Fruit fly (Drosophila melanogaster) whole organism, embryonic: ENCODE measurements around the gene kay.

Source experiments
- C15 ChIP-seq: fragments of 200-800 bp; sonication (Bioruptor generic); IDR thresholded peaks from 3 replicates; pipeline ENCODE4 v1.3.6; 2022; ENCODE audit warnings: missing biosample characterization, missing genetic modification characterization
- CG10209 ChIP-seq: fragments of 200-800 bp; sonication (Bioruptor generic); optimal IDR thresholded peaks from 3 replicates; lab custom pipeline; 2017; ENCODE audit warnings: missing biosample characterization, mild to moderate bottlenecking, missing genetic modification characterization, missing genetic modification reagents
- CG10462 ChIP-seq: fragments of 200-800 bp; sonication (Bioruptor generic); optimal IDR thresholded peaks from 2 replicates; lab custom pipeline; 2016; ENCODE audit warnings: missing biosample characterization, missing genetic modification characterization
- CG11695 ChIP-seq: fragments of 200-800 bp; sonication (Bioruptor generic); IDR thresholded peaks from 3 replicates; pipeline ENCODE4 v1.3.6; 2022; ENCODE audit warnings: missing biosample characterization, missing genetic modification characterization
- CG12104 ChIP-seq: fragments of 200-800 bp; sonication (Bioruptor generic); optimal IDR thresholded peaks from 3 replicates; lab custom pipeline; 2016; ENCODE audit warnings: missing biosample characterization, missing genetic modification characterization
- CG12391 ChIP-seq: fragments of 200-800 bp; sonication (Bioruptor generic); optimal IDR thresholded peaks from 3 replicates; lab custom pipeline; 2018; ENCODE audit warnings: missing biosample characterization, mild to moderate bottlenecking, missing genetic modification characterization, moderate library complexity
- CG15011 ChIP-seq: fragments of 200-800 bp; sonication (Bioruptor generic); optimal IDR thresholded peaks from 3 replicates; lab custom pipeline; 2018; ENCODE audit warnings: missing biosample characterization, mild to moderate bottlenecking, missing genetic modification characterization
- CG15269 ChIP-seq: fragments of 200-800 bp; sonication (Bioruptor generic); optimal IDR thresholded peaks from 2 replicates; lab custom pipeline; 2018; ENCODE audit warnings: missing biosample characterization, mild to moderate bottlenecking, missing genetic modification characterization, moderate library complexity
- CG1529 ChIP-seq: fragments of 200-800 bp; sonication (Bioruptor generic); optimal IDR thresholded peaks from 3 replicates; lab custom pipeline; 2018; ENCODE audit warnings: missing biosample characterization, missing genetic modification characterization
- CG15514 ChIP-seq: fragments of 200-800 bp; sonication (Bioruptor generic); optimal IDR thresholded peaks from 3 replicates; lab custom pipeline; 2017; ENCODE audit warnings: missing biosample characterization, missing genetic modification characterization, mild to moderate bottlenecking, moderate library complexity, missing genetic modification reagents
- CG1602 ChIP-seq: fragments of 200-800 bp; sonication (Bioruptor generic); optimal IDR thresholded peaks from 3 replicates; lab custom pipeline; 2016; ENCODE audit warnings: missing biosample characterization, missing genetic modification characterization
- CG16813 ChIP-seq: fragments of 200-800 bp; sonication (Bioruptor generic); IDR thresholded peaks from 3 replicates; pipeline ENCODE4 v1.3.6; 2022; ENCODE audit warnings: missing biosample characterization, missing genetic modification characterization; ENCODE audit not compliant: partially characterized antibody
- CG17328 ChIP-seq: fragments of 200-800 bp; sonication (Bioruptor generic); IDR thresholded peaks from 2 replicates; pipeline ENCODE4 v1.3.6; 2022; ENCODE audit warnings: missing biosample characterization, missing genetic modification characterization
- CG3281 ChIP-seq: fragments of 200-800 bp; sonication (Bioruptor generic); optimal IDR thresholded peaks from 3 replicates; lab custom pipeline; 2017; ENCODE audit warnings: missing biosample characterization, mild to moderate bottlenecking, missing genetic modification characterization
- CG3407 ChIP-seq: fragments of 200-800 bp; sonication (Bioruptor generic); optimal IDR thresholded peaks from 2 replicates; lab custom pipeline; 2018; ENCODE audit warnings: missing biosample characterization, mild to moderate bottlenecking, missing genetic modification characterization
- CG7357 ChIP-seq: fragments of 200-800 bp; sonication (Bioruptor generic); IDR thresholded peaks from 3 replicates; pipeline ENCODE4 v1.3.6; 2022; ENCODE audit warnings: missing biosample characterization, missing genetic modification characterization
- CG7745 ChIP-seq: fragments of 200-800 bp; sonication (Bioruptor generic); optimal IDR thresholded peaks from 2 replicates; lab custom pipeline; 2018; ENCODE audit warnings: missing biosample characterization, mild to moderate bottlenecking, missing genetic modification characterization, moderate library complexity
- CG7839 ChIP-seq: fragments of 200-800 bp; sonication (Bioruptor generic); optimal IDR thresholded peaks from 3 replicates; lab custom pipeline; 2018; ENCODE audit warnings: missing biosample characterization, mild to moderate bottlenecking, missing genetic modification characterization, moderate library complexity
- CG8359 ChIP-seq: fragments of 200-800 bp; sonication (Bioruptor generic); optimal IDR thresholded peaks from 2 replicates; lab custom pipeline; 2017; ENCODE audit warnings: missing biosample characterization, mild to moderate bottlenecking, missing genetic modification characterization, borderline replicate concordance
- CG9797 ChIP-seq: fragments of 200-800 bp; sonication (Bioruptor generic); optimal IDR thresholded peaks from 3 replicates; lab custom pipeline; 2018; ENCODE audit warnings: missing biosample characterization, mild to moderate bottlenecking, missing genetic modification characterization
- Chrac-16 ChIP-seq: fragments of 200-800 bp; sonication (Bioruptor generic); optimal IDR thresholded peaks from 3 replicates; lab custom pipeline; 2016; ENCODE audit warnings: missing biosample characterization, missing genetic modification characterization
- ERR ChIP-seq: fragments of 200-800 bp; sonication (Bioruptor generic); optimal IDR thresholded peaks from 2 replicates; lab custom pipeline; 2016; ENCODE audit warnings: missing biosample characterization, missing genetic modification characterization
- Fer3 ChIP-seq: fragments of 200-800 bp; sonication (Bioruptor generic); optimal IDR thresholded peaks from 2 replicates; lab custom pipeline; 2018; ENCODE audit warnings: missing biosample characterization, mild to moderate bottlenecking, missing genetic modification characterization, moderate library complexity
- Hmr ChIP-seq: fragments of 200-800 bp; sonication (Bioruptor generic); optimal IDR thresholded peaks from 3 replicates; lab custom pipeline; 2017; ENCODE audit warnings: mild to moderate bottlenecking, missing biosample characterization, missing genetic modification reagents, missing genetic modification characterization
- Hr51 ChIP-seq, 2 experiments: fragments of 200-800 bp; sonication (Bioruptor generic); optimal IDR thresholded peaks; 2 replicates in 1 of 2; 3 replicates in 1 of 2; lab custom pipeline; 2016 to 2018; ENCODE audit warnings: missing biosample characterization in 2 of 2, missing genetic modification characterization in 2 of 2, mild to moderate bottlenecking in 1 of 2, moderate library complexity in 1 of 2
- Nf-YB ChIP-seq: fragments of 200-800 bp; sonication (Bioruptor generic); optimal IDR thresholded peaks from 3 replicates; lab custom pipeline; 2019; ENCODE audit warnings: missing biosample characterization, mild to moderate bottlenecking, missing genetic modification characterization, moderate library complexity
- NfI ChIP-seq: fragments of 200-800 bp; sonication (Bioruptor generic); optimal IDR thresholded peaks from 3 replicates; lab custom pipeline; 2018; ENCODE audit warnings: missing biosample characterization, mild to moderate bottlenecking, missing genetic modification characterization, moderate library complexity
- Oaz ChIP-seq: fragments of 200-800 bp; sonication (Bioruptor generic); IDR thresholded peaks from 2 replicates; pipeline ENCODE4 v1.3.6; 2022; ENCODE audit warnings: missing biosample characterization, missing genetic modification characterization
- Pdp1 ChIP-seq, 2 experiments: fragments of 200-800 bp; sonication (Bioruptor generic); optimal IDR thresholded peaks; 3 replicates each; lab custom pipeline; 2016; ENCODE audit warnings: missing biosample characterization in 2 of 2, missing genetic modification characterization in 2 of 2, mild to moderate bottlenecking in 1 of 2, moderate library complexity in 1 of 2
- Ssrp ChIP-seq: fragments of 200-800 bp; sonication (Bioruptor generic); optimal IDR thresholded peaks from 2 replicates; lab custom pipeline; 2018; ENCODE audit warnings: missing biosample characterization, mild to moderate bottlenecking, missing genetic modification characterization, moderate library complexity
- Stat92E ChIP-seq, 3 experiments: fragments of >200 bp in 2 of 3; fragments of 200-800 bp in 1 of 3; sonication (Bioruptor generic) in 1 of 3; optimal IDR thresholded peaks; 2 replicates each; lab custom pipeline; 2017 to 2019; ENCODE audit warnings: missing biosample characterization in 3 of 3, missing genetic modification characterization in 3 of 3, mild to moderate bottlenecking in 1 of 3, moderate library complexity in 1 of 3
- Xbp1 ChIP-seq: fragments of 200-800 bp; sonication (Bioruptor generic); optimal IDR thresholded peaks from 3 replicates; lab custom pipeline; 2016; ENCODE audit warnings: missing biosample characterization, mild to moderate bottlenecking, missing genetic modification characterization
- bcd ChIP-seq: fragments of 200-800 bp; sonication (Bioruptor generic); optimal IDR thresholded peaks from 2 replicates; lab custom pipeline; 2017; ENCODE audit warnings: missing biosample characterization, mild to moderate bottlenecking, missing genetic modification characterization
- bsh ChIP-seq, 2 experiments: fragments of 200-800 bp; sonication (Bioruptor generic); optimal IDR thresholded peaks; 2 replicates each; lab custom pipeline; 2017 to 2018; ENCODE audit warnings: mild to moderate bottlenecking in 2 of 2, missing biosample characterization in 2 of 2, missing genetic modification characterization in 2 of 2, moderate library complexity in 1 of 2
- chif ChIP-seq, 2 experiments: fragments of 200-800 bp; sonication (Bioruptor generic); optimal IDR thresholded peaks; 3 replicates each; lab custom pipeline; 2016; ENCODE audit warnings: missing biosample characterization in 2 of 2, missing genetic modification characterization in 2 of 2
- chm ChIP-seq: fragments of 200-800 bp; sonication (Bioruptor generic); IDR thresholded peaks from 2 replicates; pipeline ENCODE4 v1.3.6; 2022; ENCODE audit warnings: missing biosample characterization, missing genetic modification characterization
- crp ChIP-seq, 2 experiments: fragments of 200-800 bp; sonication (Bioruptor generic); optimal IDR thresholded peaks; 2 replicates in 1 of 2; 3 replicates in 1 of 2; lab custom pipeline; 2017; ENCODE audit warnings: missing biosample characterization in 2 of 2, missing genetic modification characterization in 2 of 2, mild to moderate bottlenecking in 1 of 2, moderate library complexity in 1 of 2
- fd3F ChIP-seq: fragments of 200-800 bp; sonication (Bioruptor generic); optimal IDR thresholded peaks from 2 replicates; lab custom pipeline; 2018; ENCODE audit warnings: missing biosample characterization, mild to moderate bottlenecking, missing genetic modification characterization, moderate library complexity
- fd96Cb ChIP-seq: fragments of 200-800 bp; sonication (Bioruptor generic); optimal IDR thresholded peaks from 2 replicates; lab custom pipeline; 2018; ENCODE audit warnings: missing biosample characterization, mild to moderate bottlenecking, missing genetic modification characterization, moderate library complexity
- hkb ChIP-seq, 2 experiments: fragments of 200-800 bp in 1 of 2; fragments of >200 bp in 1 of 2; sonication (Bioruptor generic) in 1 of 2; IDR thresholded peaks in 1 of 2; optimal IDR thresholded peaks in 1 of 2; 2 replicates each; pipeline versions ENCODE4 v1.3.6 to Lab custom; 2017 to 2022; ENCODE audit warnings: missing biosample characterization in 1 of 2, missing genetic modification characterization in 1 of 2
- luna ChIP-seq: fragments of 200-800 bp; sonication (Bioruptor generic); optimal IDR thresholded peaks from 2 replicates; lab custom pipeline; 2016; ENCODE audit warnings: missing biosample characterization, missing genetic modification characterization
- nerfin-2 ChIP-seq: fragments of 200-800 bp; sonication (Bioruptor generic); IDR thresholded peaks from 2 replicates; pipeline ENCODE4 v1.3.6; 2022; ENCODE audit warnings: missing biosample characterization, missing genetic modification characterization; ENCODE audit not compliant: partially characterized antibody
- nmo ChIP-seq: fragments of 200-800 bp; sonication (Bioruptor generic); optimal IDR thresholded peaks from 2 replicates; lab custom pipeline; 2018; ENCODE audit warnings: missing biosample characterization, mild to moderate bottlenecking, missing genetic modification characterization, moderate library complexity
- onecut ChIP-seq: fragments of 200-800 bp; sonication (Bioruptor generic); IDR thresholded peaks from 2 replicates; pipeline ENCODE4 v1.3.6; 2022; ENCODE audit warnings: missing biosample characterization, missing genetic modification characterization
- psq ChIP-seq: fragments of 200-800 bp; sonication (Bioruptor generic); optimal IDR thresholded peaks from 2 replicates; lab custom pipeline; 2017; ENCODE audit warnings: missing biosample characterization, missing genetic modification characterization
- tin ChIP-seq: fragments of 200-800 bp; sonication (Bioruptor generic); optimal IDR thresholded peaks from 3 replicates; lab custom pipeline; 2016; ENCODE audit warnings: missing biosample characterization, missing genetic modification characterization
- tna ChIP-seq: fragments of 200-800 bp; sonication (Bioruptor generic); IDR thresholded peaks from 2 replicates; pipeline ENCODE4 v1.3.6; 2022; ENCODE audit warnings: missing biosample characterization, missing genetic modification characterization; ENCODE audit not compliant: partially characterized antibody
- wek ChIP-seq: fragments of 200-800 bp; sonication (Bioruptor generic); optimal IDR thresholded peaks from 3 replicates; lab custom pipeline; 2018; ENCODE audit warnings: missing biosample characterization, mild to moderate bottlenecking, missing genetic modification characterization, moderate library complexity

kay gene

DNA sequence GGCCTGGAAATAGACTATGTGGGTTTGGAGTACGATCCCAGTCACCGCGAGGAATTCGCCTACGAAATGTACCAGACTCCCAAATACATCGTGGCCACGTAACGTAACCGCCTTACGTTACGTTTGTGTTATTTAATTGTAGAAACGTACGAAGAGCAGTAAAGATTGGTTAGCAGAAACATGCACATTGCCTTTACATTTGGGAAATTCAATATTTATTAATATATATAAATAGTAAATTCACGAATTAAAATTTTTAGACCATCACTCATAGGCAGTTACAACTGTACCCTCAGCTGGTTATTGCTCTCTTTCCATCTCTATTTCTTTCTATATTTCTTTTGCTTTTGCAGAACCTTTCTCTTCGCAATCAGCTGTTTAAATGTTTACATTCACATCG, 27.9 kb upstream of the kay start, which contains the start of gene Gnpnat (continued):
- TF ChIP-seq CG10462 (GFP tag; lab: Kevin White, UChicago) (peak; percentile 19), CG15514 (GFP tag; lab: Kevin White, UChicago) (peak; percentile 37), bcd (GFP tag; lab: Kevin White, UChicago) (peak; percentile 46), CG3407 (peak; percentile 31), fd3F (GFP tag; lab: Kevin White, UChicago) (peak; percentile 38), wek (peak; percentile 20), Hmr (peak; percentile 74), NfI (GFP tag; lab: Kevin White, UChicago) (peak; percentile 48), C15 (GFP tag; lab: Robert Waterston, UW) (no peak), Xbp1 (GFP tag; lab: Kevin White, UChicago) (peak; percentile 40), Hr51 (GFP tag; optimal IDR thresholded peaks at IDR 0.05; lab: Kevin White, UChicago) (peak in 1 of 2 experiments; percentile 57), CG17328 (GFP tag; lab: Robert Waterston, UW) (no peak), tin (peak; percentile 19), CG15269 (tag; lab: Kevin White, UChicago) (peak; percentile 62), CG16813 (GFP tag; lab: Robert Waterston, UW) (no peak), fd96Cb (tag; lab: Kevin White, UChicago) (peak; percentile 38), luna (GFP tag; lab: Kevin White, UChicago) (no peak), Nf-YB (peak; percentile 8), onecut (GFP tag; lab: Robert Waterston, UW) (peak; percentile 58), tna (GFP tag; lab: Robert Waterston, UW) (no peak), Chrac-16 (GFP tag; lab: Kevin White, UChicago) (peak; percentile 5), Ssrp (tag; lab: Kevin White, UChicago) (peak; percentile 39), CG12104 (GFP tag; lab: Kevin White, UChicago) (no peak), CG12391 (peak; percentile 75), CG3281 (GFP tag; lab: Kevin White, UChicago) (peak; percentile 55), CG7357 (no peak), Oaz (no peak), ERR (no peak), Fer3 (tag; lab: Kevin White, UChicago) (peak; percentile 67), chm (GFP tag; lab: Robert Waterston, UW) (no peak), CG8359 (GFP tag; lab: Kevin White, UChicago) (no peak), nmo (GFP tag; lab: Kevin White, UChicago) (peak; percentile 54), bsh (GFP tag; optimal IDR thresholded peaks at IDR 0.05; lab: Kevin White, UChicago) (peak in 1 of 2 experiments; percentile 73), CG7745 (no peak), CG9797 (no peak), CG11695 (GFP tag; lab: Robert Waterston, UW) (no peak), CG15011 (GFP tag; lab: Kevin White, UChicago) (no peak), nerfin-2 (GFP tag; lab: Robert Waterston, UW) (no peak), psq (GFP tag; lab: Kevin White, UChicago) (peak; percentile 43), CG1602 (GFP tag; lab: Kevin White, UChicago) (peak; percentile 32), hkb (optimal IDR thresholded peaks at IDR 0.05; lab: Kevin White, UChicago) (no peak), hkb (GFP tag; IDR thresholded peaks at IDR 0.05; lab: Robert Waterston, UW) (no peak), CG10209 (GFP tag; lab: Kevin White, UChicago) (peak; percentile 45), CG7839 (tag; lab: Kevin White, UChicago) (peak; percentile 69), CG1529 (peak; percentile 7), Pdp1 (GFP tag; optimal IDR thresholded peaks at IDR 0.05; lab: Kevin White, UChicago) (peak; percentile 17 to 32), Stat92E (GFP tag; optimal IDR thresholded peaks at IDR 0.05; lab: Kevin White, UChicago) (no peak), crp (GFP tag; optimal IDR thresholded peaks at IDR 0.05; lab: Kevin White, UChicago) (peak in 1 of 2 experiments; percentile 66), chif (GFP tag; optimal IDR thresholded peaks at IDR 0.05; lab: Kevin White, UChicago) (no peak)
